Worm (Caenorhabditis elegans): ENCODE results near the gene F11G11.5.
A peak's percentile ranks its signal among the peaks of the same experiment; 100 is the strongest.

Gene F11G11.5

DNA sequence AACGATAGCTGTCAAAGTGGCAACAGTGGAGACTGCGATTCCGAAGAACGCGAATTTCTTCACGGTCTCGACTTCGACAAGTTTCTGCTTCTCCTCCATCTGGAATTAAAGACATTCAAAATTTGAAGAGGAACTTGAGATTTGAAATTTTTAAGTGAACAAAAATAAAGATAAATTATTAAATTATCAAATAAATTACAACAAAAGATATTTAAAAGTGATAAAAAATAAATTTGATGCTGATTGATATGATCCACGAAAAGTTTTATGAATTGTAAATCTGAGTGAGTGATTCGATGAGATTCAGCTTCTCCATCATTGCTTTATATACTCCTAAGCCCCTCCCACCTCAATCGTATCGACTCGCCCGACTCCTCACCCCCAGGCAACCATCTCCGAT, 9.8 kb downstream of the F11G11.5 start, which contains the start of gene col-17:
TSS of gene col-17 (minus strand) at position 101 of the 400 bp plus-strand sequence.
- TF ChIP-seq ama-1 (optimal IDR thresholded peaks at IDR 0.05) (no peak), elt-3 (tag; optimal IDR thresholded peaks at IDR 0.05) (no peak)

DNA sequence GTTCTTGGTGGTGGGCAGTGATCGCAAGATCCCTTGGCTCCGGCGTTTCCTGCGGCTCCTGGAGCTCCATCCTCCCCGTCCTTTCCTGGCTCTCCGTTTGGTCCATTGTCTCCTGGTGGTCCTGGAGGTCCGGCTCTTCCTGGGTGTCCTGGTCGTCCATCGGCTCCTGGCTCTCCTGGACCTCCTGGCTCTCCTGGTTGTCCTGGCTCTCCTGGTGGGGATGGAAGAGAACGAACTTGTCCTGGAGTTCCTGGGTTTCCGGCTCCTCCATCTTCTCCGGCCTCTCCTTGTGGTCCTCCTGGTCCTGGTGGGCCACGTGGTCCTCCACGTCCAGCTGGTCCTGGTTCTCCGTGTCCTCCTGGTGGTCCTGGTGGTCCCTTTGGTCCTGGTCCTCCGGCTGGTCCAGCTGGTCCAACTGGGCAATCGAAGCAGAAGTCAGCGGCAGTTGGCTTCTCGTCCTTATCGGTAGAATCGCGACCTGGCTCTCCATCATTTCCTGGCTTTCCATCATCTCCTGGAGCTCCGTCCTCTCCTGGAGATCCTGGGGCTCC, 12.1 kb downstream of the F11G11.5 start:
- TF ChIP-seq jun-1 (tag; optimal IDR thresholded peaks at IDR 0.05), result no peak

DNA sequence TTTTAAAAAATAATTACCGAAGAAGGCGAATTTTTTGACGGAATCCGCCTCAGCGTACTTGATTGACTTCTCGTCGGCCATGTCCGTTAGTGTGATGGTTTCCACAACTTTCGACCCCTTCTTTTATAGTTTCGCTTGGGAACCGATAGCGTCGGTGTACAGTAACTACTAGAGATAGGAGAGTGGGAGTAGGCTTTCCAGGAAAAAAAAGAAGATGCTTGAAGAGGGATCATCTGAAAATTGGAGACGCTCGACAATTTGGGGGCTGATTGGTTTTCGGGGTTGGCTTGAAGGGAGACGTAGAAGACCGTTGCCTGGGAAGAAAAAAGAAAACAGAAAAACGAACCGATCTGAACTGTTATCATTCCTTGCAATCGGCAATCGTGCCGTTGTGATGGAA, 13.0 kb downstream of the F11G11.5 start, which contains the start of gene col-20:
TSS of gene col-20 (minus strand) at position 101 of the 400 bp plus-strand sequence.
- TF ChIP-seq nhr-76 (tag; optimal IDR thresholded peaks at IDR 0.05) (no peak), nhr-67 (tag; optimal IDR thresholded peaks at IDR 0.05) (no peak), ceh-16 (tag; optimal IDR thresholded peaks at IDR 0.05) (no peak), pha-4 (tag; optimal IDR thresholded peaks at IDR 0.05) (no peak), mml-1 (tag; optimal IDR thresholded peaks at IDR 0.05) (no peak)

ce11 chrII:4871834-4872233, 14.1 kb downstream of the F11G11.5 start:
- no peak for TF ChIP-seq nhr-25 (tag; optimal IDR thresholded peaks at IDR 0.05)
- no peak for TF ChIP-seq unc-62 (GFP tag; optimal IDR thresholded peaks at IDR 0.05)
- TF ChIP-seq nhr-43 (tag; optimal IDR thresholded peaks at IDR 0.05; ENCODE audit: poor library complexity, severe bottlenecking), result peak; percentile 35

- TF ChIP-seq nhr-43 (tag; optimal IDR thresholded peaks at IDR 0.05; ENCODE audit: poor library complexity, severe bottlenecking) (no peak), ztf-11 (tag; optimal IDR thresholded peaks at IDR 0.05) (no peak), jun-1 (tag; optimal IDR thresholded peaks at IDR 0.05) (no peak), sea-2 (GFP tag; optimal IDR thresholded peaks at IDR 0.05) (no peak)
Measured at ce11 chrII:4873029-4873428, 15.3 kb downstream of the F11G11.5 start, which contains the start of gene col-73. Gene col-73 (minus strand): TSS chrII:4873129.

DNA sequence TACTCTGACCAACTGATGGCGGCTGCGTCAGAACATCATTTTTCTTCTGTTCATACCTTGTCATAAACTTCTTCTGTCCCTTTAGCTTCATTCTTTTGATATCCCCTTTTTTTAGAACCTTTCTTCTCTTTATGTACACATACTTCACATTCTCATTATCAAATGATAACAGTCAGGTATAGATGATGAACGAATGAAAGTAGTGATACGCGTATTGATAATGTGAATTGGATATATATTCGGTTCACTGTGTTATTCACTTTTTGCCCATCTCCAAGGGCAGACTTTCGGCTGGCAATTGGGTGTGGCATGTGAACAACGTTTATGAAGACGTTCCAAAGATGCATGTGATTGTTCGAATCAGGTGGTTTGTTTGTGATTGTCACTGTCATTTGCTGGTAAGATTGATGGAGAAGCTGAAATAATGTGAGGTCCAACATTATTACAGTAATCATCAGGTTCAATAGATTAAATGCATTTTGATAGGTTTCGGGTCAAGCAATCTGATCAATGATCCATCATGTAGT, 16.7 kb downstream of the F11G11.5 start, which contains the start of gene F11G11.15:
TSS of gene F11G11.15 (plus strand) at position 511 of the 527 bp plus-strand sequence.
- TF ChIP-seq elt-2 (tag; optimal IDR thresholded peaks at IDR 0.05) (no peak), nhr-25 (tag; optimal IDR thresholded peaks at IDR 0.05) (peak; percentile 79), nhr-43 (tag; optimal IDR thresholded peaks at IDR 0.05; ENCODE audit: poor library complexity, severe bottlenecking) (peak; percentile 25), elt-3 (tag; optimal IDR thresholded peaks at IDR 0.05) (peak in 1 of 3 experiments; percentile 42)

ce11 chrII:4876091-4876490, 18.4 kb downstream of the F11G11.5 start, which contains the start of gene F11G11.13:
Gene F11G11.13 (minus strand): TSS chrII:4876179.
- TF ChIP-seq elt-3 (tag; optimal IDR thresholded peaks at IDR 0.05) (peak in 1 of 3 experiments; percentile 6), nhr-23 (tag; optimal IDR thresholded peaks at IDR 0.05) (peak; percentile 55), nhr-25 (tag; optimal IDR thresholded peaks at IDR 0.05) (peak; percentile 67), nhr-43 (tag; optimal IDR thresholded peaks at IDR 0.05; ENCODE audit: poor library complexity, severe bottlenecking) (peak; percentile 27), nhr-77 (tag; optimal IDR thresholded peaks at IDR 0.05) (no peak)

DNA sequence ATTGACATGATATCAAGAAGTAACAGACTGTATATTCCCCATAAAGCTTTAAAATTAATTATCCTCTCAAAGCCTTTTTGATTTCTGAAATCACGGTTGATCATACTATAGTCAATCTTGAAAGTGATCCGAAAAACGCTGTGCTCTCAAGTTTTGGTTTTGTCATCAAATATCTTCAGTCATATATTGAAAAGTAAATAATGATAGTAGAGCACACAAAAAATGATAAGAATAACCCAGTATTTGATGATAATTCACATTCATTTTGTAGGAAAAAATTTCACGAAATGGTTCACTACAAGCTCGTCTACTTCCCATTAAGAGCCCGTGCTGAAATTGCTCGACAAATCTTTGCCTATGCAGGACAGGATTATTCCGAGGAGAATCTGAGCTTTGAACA, 21.9 kb downstream of the F11G11.5 start, which contains the start of gene gst-6:
TSS of gene gst-6 (plus strand) at position 263 of the 400 bp plus-strand sequence.
- no peak for TF ChIP-seq mml-1 (tag; optimal IDR thresholded peaks at IDR 0.05)
- TF ChIP-seq zag-1 (tag; optimal IDR thresholded peaks at IDR 0.05), result no peak
- TF ChIP-seq elt-2 (tag; optimal IDR thresholded peaks at IDR 0.05), result peak; percentile 76
- peak; percentile 53 for TF ChIP-seq pha-4 (tag; optimal IDR thresholded peaks at IDR 0.05)
- no peak for TF ChIP-seq elt-3 (tag; optimal IDR thresholded peaks at IDR 0.05)
- TF ChIP-seq pqm-1 (tag; optimal IDR thresholded peaks at IDR 0.05), result peak; percentile 59
- no peak for TF ChIP-seq ama-1 (optimal IDR thresholded peaks at IDR 0.05)
- TF ChIP-seq skn-1 (tag; optimal IDR thresholded peaks at IDR 0.05), result peak; percentile 81
- no peak for TF ChIP-seq egl-5 (tag; optimal IDR thresholded peaks at IDR 0.05)

- TF ChIP-seq egl-27 (tag; optimal IDR thresholded peaks at IDR 0.05), result no peak
- TF ChIP-seq skn-1 (tag; optimal IDR thresholded peaks at IDR 0.05), result peak; percentile 96
- no peak for TF ChIP-seq nhr-11 (tag; optimal IDR thresholded peaks at IDR 0.05)
- TF ChIP-seq ceh-16 (tag; optimal IDR thresholded peaks at IDR 0.05), result no peak
- TF ChIP-seq pqm-1 (tag; optimal IDR thresholded peaks at IDR 0.05), result peak; percentile 76
- peak; percentile 92 for TF ChIP-seq elt-2 (tag; optimal IDR thresholded peaks at IDR 0.05)
- no peak for TF ChIP-seq egl-5 (tag; optimal IDR thresholded peaks at IDR 0.05)
- no peak for TF ChIP-seq aly-2 (tag; optimal IDR thresholded peaks at IDR 0.05)
- no peak for TF ChIP-seq elt-1 (tag; optimal IDR thresholded peaks at IDR 0.05)
- TF ChIP-seq jun-1 (tag; optimal IDR thresholded peaks at IDR 0.05), result no peak
- peak; percentile 26 for TF ChIP-seq lin-39 (tag; optimal IDR thresholded peaks at IDR 0.05)
- TF ChIP-seq ZK546.5 (tag; optimal IDR thresholded peaks at IDR 0.05), result no peak
- no peak for TF ChIP-seq R02D3.7 (tag; optimal IDR thresholded peaks at IDR 0.05)
- TF ChIP-seq zag-1 (tag; optimal IDR thresholded peaks at IDR 0.05), result no peak
- TF ChIP-seq nhr-23 (tag; optimal IDR thresholded peaks at IDR 0.05), result peak; percentile 34
- no peak for TF ChIP-seq unc-62 (GFP tag; optimal IDR thresholded peaks at IDR 0.05)
- TF ChIP-seq nhr-25 (tag; optimal IDR thresholded peaks at IDR 0.05), result peak; percentile 25
- peak; percentile 40 for TF ChIP-seq nfya-1 (tag; optimal IDR thresholded peaks at IDR 0.05; ENCODE audit: insufficient read depth)
- TF ChIP-seq pha-4 (tag; optimal IDR thresholded peaks at IDR 0.05), result peak; percentile 92
Measured at ce11 chrII:4881727-4882126, 24.0 kb downstream of the F11G11.5 start, which contains the start of gene gst-7. Gene gst-7 (plus strand): TSS chrII:4882062.
